Fruit fly (Drosophila melanogaster): ENCODE measurements around the gene CG33635.
A peak's percentile ranks its signal among the peaks of the same experiment; 100 is the strongest.

Gene CG33635

DNA sequence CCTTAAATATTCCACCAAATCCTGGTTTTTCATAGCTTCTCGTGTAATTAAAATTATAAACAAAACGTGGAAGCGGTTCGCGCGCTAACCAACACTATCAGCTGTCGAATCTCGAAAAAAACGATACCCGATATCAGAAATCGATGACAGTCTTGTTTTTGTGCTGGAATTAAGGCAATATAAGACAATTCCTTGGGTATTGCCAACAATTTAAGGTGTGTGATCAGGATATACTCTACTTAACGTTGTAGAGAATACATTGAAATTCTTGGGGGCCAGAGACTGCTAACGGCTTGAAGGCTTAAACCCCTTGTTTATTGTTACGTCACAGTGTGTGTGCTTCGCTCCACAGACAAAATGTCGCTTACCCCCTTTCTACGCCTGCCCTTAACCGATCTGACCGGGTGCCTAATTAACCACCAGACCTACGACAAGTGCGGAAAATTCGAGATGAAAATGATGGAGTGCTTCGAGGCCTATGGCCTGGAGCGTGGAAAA, 3.2 kb downstream of the CG33635 start, which contains the start of gene Pus10 (continued):
- no peak for TF ChIP-seq Lim3 (GFP tag; IDR thresholded peaks at IDR 0.05)
- no peak for TF ChIP-seq fd64A (GFP tag; optimal IDR thresholded peaks at IDR 0.05)
- TF ChIP-seq CG15696 (tag; optimal IDR thresholded peaks at IDR 0.05) = no peak
- no peak for TF ChIP-seq en (GFP tag; optimal IDR thresholded peaks at IDR 0.05)
- no peak for TF ChIP-seq NFAT (GFP tag; IDR thresholded peaks at IDR 0.05)
- peak; percentile 13 for TF ChIP-seq ewg (GFP tag; optimal IDR thresholded peaks at IDR 0.05)
- TF ChIP-seq yki (optimal IDR thresholded peaks at IDR 0.05) = no peak
- no peak for TF ChIP-seq D19B (GFP tag; optimal IDR thresholded peaks at IDR 0.05)
- TF ChIP-seq Lpt (GFP tag; optimal IDR thresholded peaks at IDR 0.05) = no peak
- TF ChIP-seq CG18619 (GFP tag; optimal IDR thresholded peaks at IDR 0.05) = no peak
- no peak for TF ChIP-seq gsb-n (tag; optimal IDR thresholded peaks at IDR 0.05)
- TF ChIP-seq rib (GFP tag; IDR thresholded peaks at IDR 0.05) = no peak
- TF ChIP-seq CG6813 (GFP tag; optimal IDR thresholded peaks at IDR 0.05) = no peak
- TF ChIP-seq Awh (GFP tag; IDR thresholded peaks at IDR 0.05) = no peak
- TF ChIP-seq pita (GFP tag; optimal IDR thresholded peaks at IDR 0.05) = no peak
- no peak for TF ChIP-seq dati (GFP tag; IDR thresholded peaks at IDR 0.05)
- no peak for TF ChIP-seq tio (GFP tag; optimal IDR thresholded peaks at IDR 0.05)
- no peak for TF ChIP-seq CG8944 (GFP tag; optimal IDR thresholded peaks at IDR 0.05)
- peak; percentile 95 for TF ChIP-seq CG10267 (tag; optimal IDR thresholded peaks at IDR 0.05)
- no peak for TF ChIP-seq CG4730 (GFP tag; IDR thresholded peaks at IDR 0.05)
- TF ChIP-seq Meics (GFP tag; optimal IDR thresholded peaks at IDR 0.05) = no peak
- no peak for TF ChIP-seq ATbp (GFP tag; optimal IDR thresholded peaks at IDR 0.05)
- no peak for TF ChIP-seq bbx (GFP tag; IDR thresholded peaks at IDR 0.05; ENCODE audit: partially characterized antibody)
- TF ChIP-seq btn (GFP tag; optimal IDR thresholded peaks at IDR 0.05) = no peak
- TF ChIP-seq CG12104 (GFP tag; optimal IDR thresholded peaks at IDR 0.05) = no peak
- TF ChIP-seq crp (GFP tag; optimal IDR thresholded peaks at IDR 0.05) = peak; percentile 54 to 92
- no peak for TF ChIP-seq Eip74EF (GFP tag; optimal IDR thresholded peaks at IDR 0.05)
- TF ChIP-seq Optix (GFP tag; IDR thresholded peaks at IDR 0.05) = no peak
- TF ChIP-seq sim (GFP tag; IDR thresholded peaks at IDR 0.05) = no peak
- TF ChIP-seq lola (GFP tag; optimal IDR thresholded peaks at IDR 0.05) = no peak
- no peak for TF ChIP-seq CoRest (tag; optimal IDR thresholded peaks at IDR 0.05)
- TF ChIP-seq NC2α (GFP tag; optimal IDR thresholded peaks at IDR 0.05) = no peak
- peak; percentile 23 for TF ChIP-seq BEAF-32 (GFP tag; optimal IDR thresholded peaks at IDR 0.05)
- no peak for TF ChIP-seq CG1832 (GFP tag; optimal IDR thresholded peaks at IDR 0.05)
- peak; percentile 12 for TF ChIP-seq CG13296 (GFP tag; optimal IDR thresholded peaks at IDR 0.05)
- no peak for TF ChIP-seq kay (GFP tag; optimal IDR thresholded peaks at IDR 0.05)
- peak; percentile 10 for TF ChIP-seq her (GFP tag; optimal IDR thresholded peaks at IDR 0.05)
- TF ChIP-seq unpg (GFP tag; optimal IDR thresholded peaks at IDR 0.05) = no peak
- TF ChIP-seq CG3065 (GFP tag; optimal IDR thresholded peaks at IDR 0.05) = no peak
- TF ChIP-seq B-H2 (GFP tag; optimal IDR thresholded peaks at IDR 0.05) = peak; percentile 68
- no peak for TF ChIP-seq CG7556 (GFP tag; optimal IDR thresholded peaks at IDR 0.05)
- no peak for TF ChIP-seq pum (GFP tag; optimal IDR thresholded peaks at IDR 0.05)
- TF ChIP-seq CG14710 (tag; optimal IDR thresholded peaks at IDR 0.05) = peak; percentile 5
- no peak for TF ChIP-seq Ravus (GFP tag; IDR thresholded peaks at IDR 0.05)
- peak; percentile 21 for TF ChIP-seq nom (GFP tag; optimal IDR thresholded peaks at IDR 0.05)
- no peak for TF ChIP-seq CG14014 (GFP tag; IDR thresholded peaks at IDR 0.05)
- no peak for TF ChIP-seq pan (optimal IDR thresholded peaks at IDR 0.05)
- no peak for TF ChIP-seq pan (GFP tag; optimal IDR thresholded peaks at IDR 0.05 in 1 of 2, IDR thresholded peaks at IDR 0.05 in 1 of 2)
- TF ChIP-seq CG17568 (GFP tag; optimal IDR thresholded peaks at IDR 0.05) = no peak
- TF ChIP-seq CG17361 (GFP tag; IDR thresholded peaks at IDR 0.05) = no peak
- peak; percentile 8 for TF ChIP-seq CG12155 (GFP tag; optimal IDR thresholded peaks at IDR 0.05)
